Fruit fly (Drosophila melanogaster): Measurements from ENCODE around the gene Sh3beta.

Sh3beta gene

dm6 chr3L:7339216-7339742, 29.8 kb downstream of the Sh3beta start, which contains the start of the genes lark and eco (continued):
- peak; percentile 44 for TF ChIP-seq Ets97D (GFP tag; optimal IDR thresholded peaks at IDR 0.05)
- TF ChIP-seq CG8089 (GFP tag; optimal IDR thresholded peaks at IDR 0.05): no peak
- TF ChIP-seq CG12219 (GFP tag; optimal IDR thresholded peaks at IDR 0.05): no peak
- TF ChIP-seq cwo (GFP tag; optimal IDR thresholded peaks at IDR 0.05): no peak
- TF ChIP-seq CG30403 (GFP tag; optimal IDR thresholded peaks at IDR 0.05): no peak
- TF ChIP-seq Meics (GFP tag; optimal IDR thresholded peaks at IDR 0.05): no peak
- peak; percentile 17 for TF ChIP-seq CG17829 (tag; optimal IDR thresholded peaks at IDR 0.05)
- TF ChIP-seq toy (GFP tag; IDR thresholded peaks at IDR 0.05): no peak
- TF ChIP-seq Lpt (GFP tag; optimal IDR thresholded peaks at IDR 0.05): no peak
- TF ChIP-seq CG9437 (GFP tag; optimal IDR thresholded peaks at IDR 0.05): no peak
- TF ChIP-seq CG10654 (GFP tag; optimal IDR thresholded peaks at IDR 0.05): no peak
- no peak for TF ChIP-seq tin (GFP tag; optimal IDR thresholded peaks at IDR 0.05)
- TF ChIP-seq ewg (GFP tag; optimal IDR thresholded peaks at IDR 0.05): no peak
- TF ChIP-seq dm (GFP tag; optimal IDR thresholded peaks at IDR 0.05): no peak
- no peak for TF ChIP-seq gcm (GFP tag; optimal IDR thresholded peaks at IDR 0.05)
- TF ChIP-seq HLH3B (GFP tag; IDR thresholded peaks at IDR 0.05): no peak
- no peak for TF ChIP-seq Aef1 (GFP tag; IDR thresholded peaks at IDR 0.05)
- TF ChIP-seq run (tag; optimal IDR thresholded peaks at IDR 0.05): no peak
- TF ChIP-seq CG31388 (GFP tag; optimal IDR thresholded peaks at IDR 0.05): no peak
- no peak for TF ChIP-seq fd64A (GFP tag; optimal IDR thresholded peaks at IDR 0.05)
- peak; percentile 20 for TF ChIP-seq CG12391 (tag; optimal IDR thresholded peaks at IDR 0.05)
- TF ChIP-seq CG16779 (GFP tag; IDR thresholded peaks at IDR 0.05): no peak
- TF ChIP-seq CG11504 (tag; optimal IDR thresholded peaks at IDR 0.05): no peak
- 0 out of 2 replicates have a peak, but pooled peaks have one; percentile 9 for TF ChIP-seq Atf6 (GFP tag; IDR thresholded peaks at IDR 0.05)
- no peak for TF ChIP-seq Neu2 (GFP tag; optimal IDR thresholded peaks at IDR 0.05; ENCODE audit: borderline replicate concordance)
- no peak for TF ChIP-seq vnd (GFP tag; IDR thresholded peaks at IDR 0.05; ENCODE audit: partially characterized antibody)
- TF ChIP-seq wdn (GFP tag; IDR thresholded peaks at IDR 0.05): no peak
- TF ChIP-seq CG4424 (GFP tag; optimal IDR thresholded peaks at IDR 0.05): no peak
- no peak for TF ChIP-seq Hr3 (GFP tag; optimal IDR thresholded peaks at IDR 0.05)
- TF ChIP-seq inv (GFP tag; IDR thresholded peaks at IDR 0.05; ENCODE audit: partially characterized antibody): no peak
- TF ChIP-seq lov (optimal IDR thresholded peaks at IDR 0.05): no peak
- no peak for TF ChIP-seq lov (GFP tag; IDR thresholded peaks at IDR 0.05)
- no peak for TF ChIP-seq CG13296 (GFP tag; optimal IDR thresholded peaks at IDR 0.05)
- TF ChIP-seq gcm2 (GFP tag; optimal IDR thresholded peaks at IDR 0.05): no peak
- TF ChIP-seq CG11723 (GFP tag; optimal IDR thresholded peaks at IDR 0.05): no peak
- TF ChIP-seq CG6175 (GFP tag; IDR thresholded peaks at IDR 0.05): no peak
- no peak for TF ChIP-seq CG15269 (tag; optimal IDR thresholded peaks at IDR 0.05)
- no peak for TF ChIP-seq Pdp1 (GFP tag; optimal IDR thresholded peaks at IDR 0.05)
- TF ChIP-seq CG1792 (GFP tag; optimal IDR thresholded peaks at IDR 0.05): no peak
- no peak for TF ChIP-seq yki (optimal IDR thresholded peaks at IDR 0.05)
- TF ChIP-seq CG7271 (tag; optimal IDR thresholded peaks at IDR 0.05): no peak
- no peak for TF ChIP-seq Xbp1 (GFP tag; optimal IDR thresholded peaks at IDR 0.05)
- no peak for TF ChIP-seq gem (tag; optimal IDR thresholded peaks at IDR 0.05)
- no peak for TF ChIP-seq CG15601 (tag; optimal IDR thresholded peaks at IDR 0.05)
- TF ChIP-seq CG11695 (GFP tag; IDR thresholded peaks at IDR 0.05): no peak
- no peak for TF ChIP-seq Awh (GFP tag; IDR thresholded peaks at IDR 0.05)
- TF ChIP-seq dimm (GFP tag; IDR thresholded peaks at IDR 0.05): no peak
- TF ChIP-seq D (optimal IDR thresholded peaks at IDR 0.05): no peak
- no peak for TF ChIP-seq D (GFP tag; optimal IDR thresholded peaks at IDR 0.05)
- TF ChIP-seq CG15073 (GFP tag; optimal IDR thresholded peaks at IDR 0.05): no peak
- peak; percentile 42 for TF ChIP-seq BEAF-32 (GFP tag; optimal IDR thresholded peaks at IDR 0.05)
- no peak for TF ChIP-seq ems (GFP tag; optimal IDR thresholded peaks at IDR 0.05)
